Fruit fly (Drosophila melanogaster) whole organism, pupa: Measurements from ENCODE around the gene LeuRS-m.

Experiments used
- CG10348 ChIP-seq: fragments of 200-800 bp; sonication (Bioruptor generic); IDR thresholded peaks from 2 replicates; pipeline ENCODE4 v1.3.6; 2022; ENCODE audit warnings: missing biosample characterization, missing genetic modification characterization
- CG12605 ChIP-seq: fragments of 200-800 bp; sonication (Bioruptor generic); IDR thresholded peaks from 2 replicates; pipeline ENCODE4 v1.3.6; 2022; ENCODE audit warnings: missing biosample characterization, missing genetic modification characterization
- CG13204 ChIP-seq: fragments of 200-800 bp; sonication (Bioruptor generic); optimal IDR thresholded peaks from 2 replicates; lab custom pipeline; 2018; ENCODE audit warnings: missing biosample characterization, mild to moderate bottlenecking, missing genetic modification characterization, moderate library complexity
- CG14655 ChIP-seq: fragments of 200-800 bp; sonication (Bioruptor generic); optimal IDR thresholded peaks from 3 replicates; lab custom pipeline; 2017; ENCODE audit warnings: mild to moderate bottlenecking, missing biosample characterization, missing genetic modification reagents, missing genetic modification characterization
- CG15710 ChIP-seq: fragments of 200-800 bp; sonication (Bioruptor generic); optimal IDR thresholded peaks from 2 replicates; lab custom pipeline; 2018; ENCODE audit warnings: missing biosample characterization, mild to moderate bottlenecking, missing genetic modification characterization, moderate library complexity
- CG17806 ChIP-seq: fragments of 200-800 bp; sonication (Bioruptor generic); optimal IDR thresholded peaks from 2 replicates; lab custom pipeline; 2018; ENCODE audit warnings: missing biosample characterization, mild to moderate bottlenecking, missing genetic modification characterization, moderate library complexity
- CG32121 ChIP-seq: fragments of 200-800 bp; sonication (Bioruptor generic); IDR thresholded peaks from 2 replicates; pipeline ENCODE4 v1.3.6; 2022; ENCODE audit warnings: missing biosample characterization, missing genetic modification characterization
- CG34367 ChIP-seq: fragments of 200-800 bp; sonication (Bioruptor generic); optimal IDR thresholded peaks from 2 replicates; lab custom pipeline; 2018; ENCODE audit warnings: missing biosample characterization, mild to moderate bottlenecking, missing genetic modification characterization
- CG4496 ChIP-seq: fragments of 200-800 bp; sonication (Bioruptor generic); IDR thresholded peaks from 3 replicates; pipeline ENCODE4 v1.3.6; 2022; ENCODE audit warnings: missing biosample characterization, missing genetic modification characterization
- CG8159 ChIP-seq: fragments of 200-800 bp; sonication (Bioruptor generic); optimal IDR thresholded peaks from 3 replicates; lab custom pipeline; 2018; ENCODE audit warnings: missing biosample characterization, mild to moderate bottlenecking, missing genetic modification characterization, moderate library complexity
- CG8301 ChIP-seq: fragments of 200-800 bp; sonication (Bioruptor generic); optimal IDR thresholded peaks from 2 replicates; lab custom pipeline; 2018; ENCODE audit warnings: missing biosample characterization, mild to moderate bottlenecking, missing genetic modification characterization
- CG9948 ChIP-seq: fragments of 200-800 bp; sonication (Bioruptor generic); optimal IDR thresholded peaks from 2 replicates; lab custom pipeline; 2018; ENCODE audit warnings: missing biosample characterization, mild to moderate bottlenecking, missing genetic modification characterization, moderate library complexity
- EcR ChIP-seq: fragments of 200-800 bp; sonication (Bioruptor generic); optimal IDR thresholded peaks from 3 replicates; lab custom pipeline; 2019; ENCODE audit warnings: missing biosample characterization, missing genetic modification characterization, mild to moderate bottlenecking, moderate library complexity, missing genetic modification reagents
- Ets98B ChIP-seq: fragments of 200-800 bp; sonication (Bioruptor generic); IDR thresholded peaks from 2 replicates; pipeline ENCODE4 v1.3.6; 2022; ENCODE audit warnings: missing biosample characterization, missing genetic modification characterization
- Pif1A ChIP-seq: fragments of 200-800 bp; sonication (Bioruptor generic); optimal IDR thresholded peaks from 3 replicates; lab custom pipeline; 2016; ENCODE audit warnings: missing biosample characterization, missing genetic modification characterization
- Pif1B ChIP-seq: fragments of 200-800 bp; sonication (Bioruptor generic); optimal IDR thresholded peaks from 3 replicates; lab custom pipeline; 2016; ENCODE audit warnings: missing biosample characterization, missing genetic modification characterization
- Snoo ChIP-seq: fragments of 200-800 bp; sonication (Bioruptor generic); optimal IDR thresholded peaks from 3 replicates; lab custom pipeline; 2017; ENCODE audit warnings: missing biosample characterization, mild to moderate bottlenecking, missing genetic modification characterization, inconsistent platforms
- fd96Ca ChIP-seq: fragments of 200-800 bp; sonication (Bioruptor generic); IDR thresholded peaks from 3 replicates; pipeline ENCODE4 v1.3.6; 2022; ENCODE audit warnings: missing biosample characterization, missing genetic modification characterization
- gl ChIP-seq: fragments of 200-800 bp; sonication (Bioruptor generic); optimal IDR thresholded peaks from 2 replicates; lab custom pipeline; 2018; ENCODE audit warnings: missing biosample characterization, mild to moderate bottlenecking, missing genetic modification characterization
- rn ChIP-seq: fragments of 200-800 bp; sonication (Bioruptor generic); IDR thresholded peaks from 2 replicates; pipeline ENCODE4 v1.3.6; 2022; ENCODE audit warnings: missing biosample characterization, missing genetic modification characterization

Gene LeuRS-m

dm6 chr3L:4843428-4843827 lies 17.8 kb downstream of the LeuRS-m start:
- no peak for TF ChIP-seq Pif1B (GFP tag; lab: Kevin White, UChicago)
- no peak for TF ChIP-seq CG4496 (GFP tag; lab: Robert Waterston, UW)

dm6 chr3L:4844792-4845191 lies 19.1 kb downstream of the LeuRS-m start:
- no peak for TF ChIP-seq Pif1A
- TF ChIP-seq gl (tag; lab: Kevin White, UChicago) = no peak
- TF ChIP-seq CG15710 (tag; lab: Kevin White, UChicago) = no peak
- no peak for TF ChIP-seq CG8301 (tag; lab: Kevin White, UChicago)
- TF ChIP-seq EcR (GFP tag; lab: Kevin White, UChicago) = no peak
- TF ChIP-seq rn (GFP tag; lab: Robert Waterston, UW) = no peak
- no peak for TF ChIP-seq CG13204

- TF ChIP-seq Ets98B (GFP tag; lab: Robert Waterston, UW) (peak; percentile 66), fd96Ca (0 out of 3 replicates have a peak, but pooled peaks have one; percentile 13), CG9948 (tag; lab: Kevin White, UChicago) (no peak), Pif1B (GFP tag; lab: Kevin White, UChicago) (no peak), rn (GFP tag; lab: Robert Waterston, UW) (0 out of 2 replicates have a peak, but pooled peaks have one; percentile 32), CG4496 (GFP tag; lab: Robert Waterston, UW) (peak; percentile 61; the same call in 2 of the 3 replicates), CG32121 (GFP tag; lab: Robert Waterston, UW) (peak; percentile 58)
These were observed 22.4 kb downstream of the LeuRS-m start for dm6 chr3L:4848066-4848465.

- no peak for TF ChIP-seq CG8159 (tag; lab: Kevin White, UChicago)
- TF ChIP-seq CG13204 = no peak
- TF ChIP-seq CG15710 (tag; lab: Kevin White, UChicago) = no peak
- TF ChIP-seq Snoo = no peak
- TF ChIP-seq EcR (GFP tag; lab: Kevin White, UChicago) = no peak
- no peak for TF ChIP-seq Pif1B (GFP tag; lab: Kevin White, UChicago)
- no peak for TF ChIP-seq Ets98B (GFP tag; lab: Robert Waterston, UW)
- no peak for TF ChIP-seq rn (GFP tag; lab: Robert Waterston, UW)
- TF ChIP-seq CG10348 (GFP tag; lab: Robert Waterston, UW) = no peak
These were observed 26.9 kb downstream of the LeuRS-m start, which contains the start of gene CG32237 for dm6 chr3L:4852411-4853050. Gene CG32237 (minus strand): TSS chr3L:4852461.

- no peak for TF ChIP-seq CG9948 (tag; lab: Kevin White, UChicago)
- no peak for TF ChIP-seq CG17806 (tag; lab: Kevin White, UChicago)
- TF ChIP-seq rn (GFP tag; lab: Robert Waterston, UW) = no peak
- TF ChIP-seq Snoo = no peak
- TF ChIP-seq CG12605 (GFP tag; lab: Robert Waterston, UW) = no peak
- no peak for TF ChIP-seq CG4496 (GFP tag; lab: Robert Waterston, UW)
- no peak for TF ChIP-seq CG8301 (tag; lab: Kevin White, UChicago)
- no peak for TF ChIP-seq CG34367 (tag; lab: Kevin White, UChicago)
- TF ChIP-seq CG13204 = no peak
- TF ChIP-seq fd96Ca = no peak
- TF ChIP-seq Pif1B (GFP tag; lab: Kevin White, UChicago) = no peak
- TF ChIP-seq EcR (GFP tag; lab: Kevin White, UChicago) = no peak
- no peak for TF ChIP-seq Pif1A
These were observed 27.4 kb downstream of the LeuRS-m start for dm6 chr3L:4853070-4853469.

- TF ChIP-seq CG34367 (tag; lab: Kevin White, UChicago) (no peak), CG13204 (no peak), Snoo (no peak), gl (tag; lab: Kevin White, UChicago) (no peak), CG10348 (GFP tag; lab: Robert Waterston, UW) (no peak), CG14655 (GFP tag; lab: Kevin White, UChicago) (no peak), CG4496 (GFP tag; lab: Robert Waterston, UW) (no peak), EcR (GFP tag; lab: Kevin White, UChicago) (no peak), rn (GFP tag; lab: Robert Waterston, UW) (no peak)
These were observed 28.5 kb downstream of the LeuRS-m start for dm6 chr3L:4854153-4854552.

dm6 chr3L:4855208-4855607 lies 29.6 kb downstream of the LeuRS-m start:
- TF ChIP-seq CG15710 (tag; lab: Kevin White, UChicago) (no peak), CG10348 (GFP tag; lab: Robert Waterston, UW) (no peak), CG4496 (GFP tag; lab: Robert Waterston, UW) (no peak), CG9948 (tag; lab: Kevin White, UChicago) (no peak), CG12605 (GFP tag; lab: Robert Waterston, UW) (no peak), fd96Ca (no peak), CG32121 (GFP tag; lab: Robert Waterston, UW) (no peak), rn (GFP tag; lab: Robert Waterston, UW) (no peak)
